Worm (Caenorhabditis elegans) whole organism, L1 larva: ENCODE data around the gene lron-3.

Source experiments
- C16A3.4 ChIP-seq: fragments of 150-350 bp; optimal IDR thresholded peaks from 2 replicates; lab custom pipeline; 2014; ENCODE audit warnings: missing biosample characterization, missing genetic modification characterization
- F16B12.6 ChIP-seq: fragments of 150-350 bp; optimal IDR thresholded peaks from 2 replicates; lab custom pipeline; 2014; ENCODE audit warnings: missing biosample characterization, missing genetic modification characterization
- Y116A8C.19 ChIP-seq: sonication (generic microtip); optimal IDR thresholded peaks from 2 replicates; lab custom pipeline; 2016; ENCODE audit warnings: missing compliant biosample characterization, missing genetic modification characterization, borderline replicate concordance
- aly-2 ChIP-seq: fragments of 150-350 bp; optimal IDR thresholded peaks from 2 replicates; lab custom pipeline; 2014; ENCODE audit warnings: missing biosample characterization, missing genetic modification characterization
- ama-1 ChIP-seq: fragments of 150-350 bp; optimal IDR thresholded peaks from 2 replicates; lab custom pipeline; 2014
- blmp-1 ChIP-seq: fragments of 150-350 bp; optimal IDR thresholded peaks from 2 replicates; lab custom pipeline; 2014; ENCODE audit warnings: missing biosample characterization, missing genetic modification characterization
- ceh-8 ChIP-seq: fragments of 200-800 bp; sonication (Bioruptor generic); optimal IDR thresholded peaks from 2 replicates; lab custom pipeline; 2018; ENCODE audit warnings: mild to moderate bottlenecking, missing genetic modification characterization, moderate library complexity, missing compliant biosample characterization
- ceh-82 ChIP-seq, 3 experiments: fragments of 150-350 bp in 1 of 3; sonication (generic microtip) in 2 of 3; optimal IDR thresholded peaks; 2 replicates each; lab custom pipeline; 2014 to 2017; ENCODE audit warnings: missing biosample characterization in 3 of 3, missing genetic modification characterization in 3 of 3
- ces-1 ChIP-seq: fragments of 150-350 bp; optimal IDR thresholded peaks from 2 replicates; lab custom pipeline; 2014; ENCODE audit warnings: missing biosample characterization, missing genetic modification reagents, missing genetic modification characterization
- dpl-1 ChIP-seq, 3 experiments: fragments of 150-350 bp in 2 of 3; sonication (generic microtip) in 1 of 3; optimal IDR thresholded peaks; 2 replicates each; lab custom pipeline; 2014 to 2017; ENCODE audit warnings: missing biosample characterization in 3 of 3, missing genetic modification characterization in 3 of 3, missing genetic modification reagents in 3 of 3
- dsc-1 ChIP-seq: sonication (generic microtip); optimal IDR thresholded peaks from 2 replicates; lab custom pipeline; 2016; ENCODE audit warnings: mild to moderate bottlenecking, missing genetic modification characterization, missing compliant biosample characterization
- efl-1 ChIP-seq, 4 experiments: fragments of 150-350 bp; optimal IDR thresholded peaks in 3 of 4; peaks in 1 of 4; 1 replicate in 1 of 4; 2 replicates in 3 of 4; lab custom pipeline; 2014; ENCODE audit warnings: missing biosample characterization in 2 of 4, missing genetic modification characterization in 2 of 4, missing genetic modification reagents in 2 of 4
- efl-3 ChIP-seq: fragments of 200-800 bp; sonication (Bioruptor generic); optimal IDR thresholded peaks from 2 replicates; lab custom pipeline; 2018; ENCODE audit warnings: mild to moderate bottlenecking, missing genetic modification characterization, missing compliant biosample characterization
- elt-3 ChIP-seq, 6 experiments: fragments of 150-350 bp in 1 of 6; sonication (generic microtip); optimal IDR thresholded peaks; 2 replicates each; lab custom pipeline; 2017 to 2018; ENCODE audit warnings: missing biosample characterization in 6 of 6, missing genetic modification characterization in 6 of 6, inconsistent platforms in 1 of 6
- fkh-4 ChIP-seq: sonication (generic microtip); optimal IDR thresholded peaks from 2 replicates; lab custom pipeline; 2016; ENCODE audit warnings: missing compliant biosample characterization, missing genetic modification characterization, borderline replicate concordance
- hlh-17 ChIP-seq: fragments of 200-800 bp; sonication (Bioruptor generic); optimal IDR thresholded peaks from 2 replicates; lab custom pipeline; 2018; ENCODE audit warnings: missing genetic modification characterization, mild to moderate bottlenecking, missing compliant biosample characterization, moderate library complexity, borderline replicate concordance
- irx-1 ChIP-seq: sonication (generic microtip); optimal IDR thresholded peaks from 2 replicates; lab custom pipeline; 2016; ENCODE audit warnings: missing genetic modification characterization, missing compliant biosample characterization
- isw-1 ChIP-seq: fragments of 200-800 bp; sonication (Bioruptor generic); IDR thresholded peaks from 2 replicates; pipeline ENCODE4 v1.3.6; 2022; ENCODE audit warnings: missing genetic modification characterization, missing compliant biosample characterization
- jun-1 ChIP-seq: fragments of 150-350 bp; optimal IDR thresholded peaks from 2 replicates; lab custom pipeline; 2014; ENCODE audit warnings: missing biosample characterization, missing genetic modification reagents, missing genetic modification characterization
- lin-13 ChIP-seq: fragments of 150-350 bp; optimal IDR thresholded peaks from 2 replicates; lab custom pipeline; 2014; ENCODE audit warnings: missing biosample characterization, missing genetic modification reagents, missing genetic modification characterization
- lin-14 ChIP-seq: fragments of 200-800 bp; sonication (Bioruptor generic); optimal IDR thresholded peaks from 2 replicates; lab custom pipeline; 2018; ENCODE audit warnings: mild to moderate bottlenecking, missing genetic modification characterization, moderate library complexity, missing compliant biosample characterization
- lin-15B ChIP-seq: fragments of 150-350 bp; sonication (generic microtip); optimal IDR thresholded peaks from 3 replicates; lab custom pipeline; 2014; ENCODE audit warnings: missing biosample characterization, missing genetic modification characterization
- lin-35 ChIP-seq, 2 experiments: fragments of 150-350 bp; optimal IDR thresholded peaks; 2 replicates each; lab custom pipeline; 2014; ENCODE audit warnings: missing biosample characterization in 2 of 2, missing genetic modification characterization in 2 of 2, missing genetic modification reagents in 2 of 2
- lin-39 ChIP-seq: fragments of 150-350 bp; optimal IDR thresholded peaks from 2 replicates; lab custom pipeline; 2014; ENCODE audit warnings: missing biosample characterization, missing genetic modification reagents, missing genetic modification characterization
- lir-3 ChIP-seq: sonication (generic microtip); optimal IDR thresholded peaks from 2 replicates; lab custom pipeline; 2016; ENCODE audit warnings: mild to moderate bottlenecking, missing genetic modification characterization, moderate library complexity, missing compliant biosample characterization; ENCODE audit not compliant: poor library complexity
- mdl-1 ChIP-seq, 2 experiments: fragments of 150-350 bp; optimal IDR thresholded peaks; 2 replicates each; lab custom pipeline; 2014 to 2017; ENCODE audit warnings: missing biosample characterization in 2 of 2, missing genetic modification characterization in 2 of 2, inconsistent platforms in 1 of 2
- mef-2 ChIP-seq: fragments of 150-350 bp; optimal IDR thresholded peaks from 2 replicates; lab custom pipeline; 2014; ENCODE audit warnings: missing biosample characterization, missing genetic modification characterization
- nhr-12 ChIP-seq: sonication (generic microtip); optimal IDR thresholded peaks from 2 replicates; lab custom pipeline; 2017; ENCODE audit warnings: missing biosample characterization, missing genetic modification characterization
- nhr-237 ChIP-seq: fragments of 150-350 bp; optimal IDR thresholded peaks from 2 replicates; lab custom pipeline; 2014; ENCODE audit warnings: missing biosample characterization, missing genetic modification characterization
- nhr-47 ChIP-seq: sonication (generic microtip); optimal IDR thresholded peaks from 2 replicates; lab custom pipeline; 2016; ENCODE audit warnings: mild to moderate bottlenecking, missing genetic modification characterization, moderate library complexity, missing compliant biosample characterization
- nhr-71 ChIP-seq: sonication (generic microtip); optimal IDR thresholded peaks from 2 replicates; lab custom pipeline; 2016; ENCODE audit warnings: mild to moderate bottlenecking, missing genetic modification characterization, moderate library complexity, missing compliant biosample characterization
- nhr-84 ChIP-seq: sonication (generic microtip); optimal IDR thresholded peaks from 2 replicates; lab custom pipeline; 2017; ENCODE audit warnings: missing biosample characterization, missing genetic modification characterization
- nhr-85 ChIP-seq: sonication (generic microtip); peaks from one replicate; lab custom pipeline; 2016; ENCODE audit warnings: missing genetic modification characterization, inconsistent platforms, missing compliant biosample characterization
- nhr-90 ChIP-seq: sonication (generic microtip); optimal IDR thresholded peaks from 2 replicates; lab custom pipeline; 2016; ENCODE audit warnings: mild to moderate bottlenecking, missing genetic modification characterization, missing compliant biosample characterization; ENCODE audit not compliant: poor library complexity
- pag-3 ChIP-seq: sonication (generic microtip); optimal IDR thresholded peaks from 2 replicates; lab custom pipeline; 2017; ENCODE audit warnings: missing genetic modification characterization, mild to moderate bottlenecking, missing compliant biosample characterization, antibody characterized with exemption, borderline replicate concordance; ENCODE audit not compliant: insufficient read depth
- pax-3 ChIP-seq: fragments of 200-800 bp; sonication (Bioruptor generic); optimal IDR thresholded peaks from 2 replicates; lab custom pipeline; 2018; ENCODE audit warnings: mild to moderate bottlenecking, missing genetic modification characterization, moderate library complexity, missing compliant biosample characterization
- rnt-1 ChIP-seq: sonication (generic microtip); optimal IDR thresholded peaks from 2 replicates; lab custom pipeline; 2016; ENCODE audit warnings: mild to moderate bottlenecking, missing genetic modification characterization, moderate library complexity, missing compliant biosample characterization
- snpc-4 ChIP-seq: fragments of 150-350 bp; optimal IDR thresholded peaks from 2 replicates; lab custom pipeline; 2014; ENCODE audit warnings: missing biosample characterization, missing genetic modification characterization
- snu-23 ChIP-seq: sonication (generic microtip); optimal IDR thresholded peaks from 2 replicates; lab custom pipeline; 2016; ENCODE audit warnings: missing genetic modification characterization, missing compliant biosample characterization
- sptf-1 ChIP-seq: fragments of 150-350 bp; optimal IDR thresholded peaks from 2 replicates; lab custom pipeline; 2014; ENCODE audit warnings: missing biosample characterization, missing genetic modification characterization
- sup-37 ChIP-seq: fragments of 200-800 bp; sonication (Bioruptor generic); optimal IDR thresholded peaks from 2 replicates; lab custom pipeline; 2018; ENCODE audit warnings: mild to moderate bottlenecking, missing genetic modification characterization, missing compliant biosample characterization
- swsn-7 ChIP-seq: sonication (generic microtip); optimal IDR thresholded peaks from 2 replicates; lab custom pipeline; 2016; ENCODE audit warnings: missing genetic modification characterization, missing compliant biosample characterization
- tbx-2 ChIP-seq: sonication (generic microtip); optimal IDR thresholded peaks from 2 replicates; lab custom pipeline; 2016; ENCODE audit warnings: missing genetic modification characterization, missing compliant biosample characterization
- tlp-1 ChIP-seq: fragments of 150-350 bp; optimal IDR thresholded peaks from 2 replicates; lab custom pipeline; 2014; ENCODE audit warnings: missing biosample characterization, missing genetic modification characterization
- unc-30 ChIP-seq: sonication (generic microtip); optimal IDR thresholded peaks from 2 replicates; lab custom pipeline; 2017; ENCODE audit warnings: missing biosample characterization, missing genetic modification characterization
- unc-62 ChIP-seq: fragments of 150-350 bp; optimal IDR thresholded peaks from 2 replicates; lab custom pipeline; 2014; ENCODE audit warnings: missing biosample characterization, missing genetic modification reagents, missing genetic modification characterization
- unc-98 ChIP-seq: fragments of 200-800 bp; sonication (Bioruptor generic); IDR thresholded peaks from 2 replicates; pipeline ENCODE4 v1.3.6; 2022; ENCODE audit warnings: missing genetic modification characterization, missing compliant biosample characterization
- vab-15 ChIP-seq: sonication (generic microtip); optimal IDR thresholded peaks from 2 replicates; lab custom pipeline; 2017; ENCODE audit warnings: missing genotype, mild to moderate bottlenecking, missing genetic modification characterization, missing compliant biosample characterization
- xbp-1 ChIP-seq: sonication (generic microtip); optimal IDR thresholded peaks from 2 replicates; lab custom pipeline; 2016; ENCODE audit warnings: missing genetic modification characterization, missing compliant biosample characterization
- zag-1 ChIP-seq: fragments of 150-350 bp; optimal IDR thresholded peaks from 2 replicates; lab custom pipeline; 2014; ENCODE audit warnings: missing biosample characterization, missing genetic modification characterization
- zip-4 ChIP-seq: fragments of 200-800 bp; sonication (Bioruptor generic); optimal IDR thresholded peaks from 2 replicates; lab custom pipeline; 2018; ENCODE audit warnings: mild to moderate bottlenecking, missing genetic modification characterization, moderate library complexity, missing compliant biosample characterization
- ztf-4 ChIP-seq: fragments of 150-350 bp; optimal IDR thresholded peaks from 2 replicates; lab custom pipeline; 2014; ENCODE audit warnings: missing biosample characterization, missing genetic modification characterization

lron-3 gene

ce11 chrX:15590347-15590928 lies 32.7 kb upstream of the lron-3 start, which contains the start of gene gas-1:
Gene gas-1 (minus strand): TSS chrX:15590397.
- no peak for TF ChIP-seq nhr-12 (tag; lab: Kevin White, UChicago)
- no peak for TF ChIP-seq lin-39 (tag; lab: Kevin White, UChicago)
- TF ChIP-seq tbx-2, result no peak
- no peak for TF ChIP-seq sup-37 (GFP tag; lab: Kevin White, UChicago)
- TF ChIP-seq blmp-1, result no peak
- peak in 1 of 2 experiments; percentile 9 for TF ChIP-seq efl-1 (optimal IDR thresholded peaks at IDR 0.05; lab: Kevin White, UChicago)
- peak in 1 of 2 experiments; percentile 7 for TF ChIP-seq efl-1 (GFP tag; optimal IDR thresholded peaks at IDR 0.05 in 1 of 2; lab: Kevin White, UChicago)
- TF ChIP-seq mef-2 (tag; lab: Kevin White, UChicago), result no peak
- peak in 1 of 6 experiments; percentile 26 for TF ChIP-seq elt-3 (tag; optimal IDR thresholded peaks at IDR 0.05; lab: Kevin White, UChicago)
- TF ChIP-seq hlh-17 (GFP tag; lab: Kevin White, UChicago), result no peak
- no peak for TF ChIP-seq nhr-84 (tag; lab: Kevin White, UChicago)
- no peak for TF ChIP-seq lir-3 (tag; lab: Kevin White, UChicago)
- peak; percentile 5 to 48 for TF ChIP-seq lin-35 (GFP tag; optimal IDR thresholded peaks at IDR 0.05; lab: Kevin White, UChicago)
- no peak for TF ChIP-seq fkh-4 (tag; lab: Kevin White, UChicago)
- no peak for TF ChIP-seq ceh-8
- no peak for TF ChIP-seq ces-1 (GFP tag; lab: Kevin White, UChicago)
- TF ChIP-seq ama-1 (lab: Kevin White, UChicago), result no peak
- no peak for TF ChIP-seq C16A3.4 (tag; lab: Kevin White, UChicago)
- no peak for TF ChIP-seq tlp-1
- peak; percentile 31 for TF ChIP-seq snu-23 (GFP tag; lab: Kevin White, UChicago)
- TF ChIP-seq nhr-85 (tag; lab: Kevin White, UChicago), result no peak
- TF ChIP-seq F16B12.6 (tag; lab: Kevin White, UChicago), result no peak
- no peak for TF ChIP-seq zag-1 (tag; lab: Kevin White, UChicago)
- TF ChIP-seq lin-13 (GFP tag; lab: Kevin White, UChicago), result no peak
- TF ChIP-seq vab-15 (tag; lab: Kevin White, UChicago), result no peak
- TF ChIP-seq nhr-237 (tag; lab: Kevin White, UChicago), result no peak
- TF ChIP-seq dpl-1 (GFP tag; optimal IDR thresholded peaks at IDR 0.05; lab: Kevin White, UChicago), result no peak
- TF ChIP-seq sptf-1 (tag; lab: Kevin White, UChicago), result no peak
- TF ChIP-seq unc-98 (GFP tag; lab: Robert Waterston, UW), result no peak
- peak; percentile 13 for TF ChIP-seq nhr-90 (tag; lab: Kevin White, UChicago)
- no peak for TF ChIP-seq xbp-1 (tag; lab: Kevin White, UChicago)
- no peak for TF ChIP-seq ceh-82 (tag; optimal IDR thresholded peaks at IDR 0.05; lab: Kevin White, UChicago)
- TF ChIP-seq irx-1 (tag; lab: Kevin White, UChicago), result no peak
- TF ChIP-seq unc-30 (tag; lab: Kevin White, UChicago), result no peak
- no peak for TF ChIP-seq swsn-7
- no peak for TF ChIP-seq mdl-1 (tag; optimal IDR thresholded peaks at IDR 0.05; lab: Kevin White, UChicago)
- no peak for TF ChIP-seq dsc-1
- TF ChIP-seq efl-3 (GFP tag; lab: Kevin White, UChicago), result no peak
- no peak for TF ChIP-seq lin-14 (GFP tag; lab: Kevin White, UChicago)
- peak; percentile 24 for TF ChIP-seq nhr-47
- no peak for TF ChIP-seq ztf-4 (tag; lab: Kevin White, UChicago)
- no peak for TF ChIP-seq snpc-4
- no peak for TF ChIP-seq pax-3 (tag; lab: Kevin White, UChicago)
- no peak for TF ChIP-seq aly-2 (tag; lab: Kevin White, UChicago)
- no peak for TF ChIP-seq Y116A8C.19 (tag; lab: Kevin White, UChicago)
- peak; percentile 1 for TF ChIP-seq rnt-1
- TF ChIP-seq jun-1 (tag; lab: Kevin White, UChicago), result no peak
- no peak for TF ChIP-seq unc-62 (GFP tag; lab: Kevin White, UChicago)
- no peak for TF ChIP-seq lin-15B (tag; lab: Kevin White, UChicago)
- no peak for TF ChIP-seq isw-1 (GFP tag; lab: Robert Waterston, UW)
- no peak for TF ChIP-seq zip-4 (GFP tag; lab: Kevin White, UChicago)
- no peak for TF ChIP-seq pag-3
- peak; percentile 20 for TF ChIP-seq nhr-71 (tag; lab: Kevin White, UChicago)
